Worm (Caenorhabditis elegans) whole organism, L2 larva: ENCODE results near the gene fbxb-84.
"Not testable (repeated sequence)": the region's sequence is repeated elsewhere in the genome, so short reads cannot be mapped to it uniquely, and the experiment has no call there.

Experiments used
- C34F6.9 ChIP-seq: fragments of 150-350 bp; optimal IDR thresholded peaks from 2 replicates; lab custom pipeline; 2014; ENCODE audit warnings: missing biosample characterization, missing genetic modification characterization
- F13H6.1 ChIP-seq: sonication (generic microtip); optimal IDR thresholded peaks from 2 replicates; lab custom pipeline; 2016; ENCODE audit warnings: missing genetic modification characterization, missing compliant biosample characterization
- R02D3.7 ChIP-seq: fragments of 150-350 bp; optimal IDR thresholded peaks from 2 replicates; lab custom pipeline; 2014; ENCODE audit warnings: missing biosample characterization, missing genetic modification characterization
- Y55F3AM.14 ChIP-seq: fragments of 200-800 bp; sonication (Bioruptor generic); optimal IDR thresholded peaks from 2 replicates; lab custom pipeline; 2018; ENCODE audit warnings: mild to moderate bottlenecking, missing genetic modification characterization, missing compliant biosample characterization
- ZK546.5 ChIP-seq: sonication (generic microtip); optimal IDR thresholded peaks from 2 replicates; lab custom pipeline; 2017; ENCODE audit warnings: missing biosample characterization, missing genetic modification characterization
- alr-1 ChIP-seq: fragments of 150-350 bp; optimal IDR thresholded peaks from 2 replicates; lab custom pipeline; 2014; ENCODE audit warnings: missing biosample characterization, missing genetic modification characterization
- aly-2 ChIP-seq: fragments of 150-350 bp; optimal IDR thresholded peaks from 2 replicates; lab custom pipeline; 2014; ENCODE audit warnings: missing biosample characterization, missing genetic modification characterization
- ama-1 ChIP-seq: fragments of 150-350 bp; optimal IDR thresholded peaks from 2 replicates; lab custom pipeline; 2018; ENCODE audit warnings: inconsistent platforms
- ceh-16 ChIP-seq: fragments of 150-350 bp; optimal IDR thresholded peaks from 2 replicates; lab custom pipeline; 2014; ENCODE audit warnings: missing biosample characterization, missing genetic modification characterization
- ceh-82 ChIP-seq: fragments of 150-350 bp; optimal IDR thresholded peaks from 2 replicates; lab custom pipeline; 2014; ENCODE audit warnings: missing biosample characterization, missing genetic modification characterization
- crh-2 ChIP-seq: sonication (generic microtip); optimal IDR thresholded peaks from 2 replicates; lab custom pipeline; 2017; ENCODE audit warnings: missing biosample characterization, missing genetic modification characterization
- egl-27 ChIP-seq: sonication (generic microtip); optimal IDR thresholded peaks from 3 replicates; lab custom pipeline; 2017; ENCODE audit warnings: missing biosample characterization, missing genetic modification reagents, missing genetic modification characterization
- elt-3 ChIP-seq: sonication (generic microtip); optimal IDR thresholded peaks from 2 replicates; lab custom pipeline; 2017; ENCODE audit warnings: missing biosample characterization, missing genetic modification characterization
- fos-1 ChIP-seq: fragments of 150-350 bp; optimal IDR thresholded peaks from 2 replicates; lab custom pipeline; 2014; ENCODE audit warnings: missing biosample characterization, missing genetic modification characterization
- gmeb-1 ChIP-seq: fragments of 150-350 bp; optimal IDR thresholded peaks from 2 replicates; lab custom pipeline; 2014; ENCODE audit warnings: missing biosample characterization, missing genetic modification characterization
- lin-11 ChIP-seq: fragments of 150-350 bp; sonication (generic microtip); optimal IDR thresholded peaks from 2 replicates; lab custom pipeline; 2014; ENCODE audit warnings: missing biosample characterization, missing genetic modification characterization, inconsistent platforms, mixed read lengths
- lin-13 ChIP-seq: fragments of 150-350 bp; optimal IDR thresholded peaks from 2 replicates; lab custom pipeline; 2014; ENCODE audit warnings: missing biosample characterization, missing genetic modification reagents, missing genetic modification characterization
- lin-39 ChIP-seq: fragments of 150-350 bp; optimal IDR thresholded peaks from 2 replicates; lab custom pipeline; 2014; ENCODE audit warnings: missing biosample characterization, missing genetic modification reagents, missing genetic modification characterization
- lsy-2 ChIP-seq, 2 experiments: fragments of 150-350 bp in 1 of 2; sonication (generic microtip) in 1 of 2; optimal IDR thresholded peaks; 2 replicates each; lab custom pipeline; 2014 to 2017; ENCODE audit warnings: missing biosample characterization in 2 of 2, missing genetic modification characterization in 2 of 2
- mab-5 ChIP-seq: fragments of 150-350 bp; optimal IDR thresholded peaks from 2 replicates; lab custom pipeline; 2014; ENCODE audit warnings: missing biosample characterization, missing genetic modification characterization
- mbf-1 ChIP-seq: sonication (generic microtip); optimal IDR thresholded peaks from 2 replicates; lab custom pipeline; 2017; ENCODE audit warnings: missing biosample characterization, missing genetic modification characterization
- nhr-129 ChIP-seq: fragments of 150-350 bp; optimal IDR thresholded peaks from 2 replicates; lab custom pipeline; 2014; ENCODE audit warnings: missing biosample characterization, missing genetic modification characterization
- nhr-21 ChIP-seq: fragments of 150-350 bp; optimal IDR thresholded peaks from 2 replicates; lab custom pipeline; 2014; ENCODE audit warnings: missing biosample characterization, missing genetic modification characterization
- nhr-23 ChIP-seq: fragments of 150-350 bp; optimal IDR thresholded peaks from 2 replicates; lab custom pipeline; 2014; ENCODE audit warnings: missing biosample characterization, missing genetic modification reagents, missing genetic modification characterization
- nhr-77 ChIP-seq: fragments of 150-350 bp; optimal IDR thresholded peaks from 2 replicates; lab custom pipeline; 2014; ENCODE audit warnings: missing biosample characterization, missing genetic modification characterization
- sem-4 ChIP-seq: fragments of 150-350 bp; optimal IDR thresholded peaks from 2 replicates; lab custom pipeline; 2014; ENCODE audit warnings: missing biosample characterization, missing genetic modification reagents, missing genetic modification characterization
- sma-3 ChIP-seq: sonication (generic microtip); optimal IDR thresholded peaks from 2 replicates; lab custom pipeline; 2016; ENCODE audit warnings: missing genetic modification reagents, missing genetic modification characterization, missing compliant biosample characterization
- sma-9 ChIP-seq, 2 experiments: fragments of 150-350 bp in 1 of 2; sonication (generic microtip) in 1 of 2; optimal IDR thresholded peaks; 2 replicates each; lab custom pipeline; 2014 to 2016; ENCODE audit warnings: missing genetic modification characterization in 2 of 2, mild to moderate bottlenecking in 1 of 2, missing biosample characterization in 1 of 2, missing compliant biosample characterization in 1 of 2, missing genetic modification reagents in 1 of 2, moderate library complexity in 1 of 2
- snpc-4 ChIP-seq: fragments of 150-350 bp; optimal IDR thresholded peaks from 2 replicates; lab custom pipeline; 2014; ENCODE audit warnings: missing biosample characterization, missing genetic modification characterization
- unc-39 ChIP-seq: fragments of 150-350 bp; optimal IDR thresholded peaks from 2 replicates; lab custom pipeline; 2014; ENCODE audit warnings: missing biosample characterization, missing genetic modification characterization
- unc-55 ChIP-seq: fragments of 150-350 bp; sonication (generic microtip); optimal IDR thresholded peaks from 3 replicates; lab custom pipeline; 2014; ENCODE audit warnings: missing biosample characterization, missing genetic modification reagents, missing genetic modification characterization
- unc-62 ChIP-seq: fragments of 150-350 bp; optimal IDR thresholded peaks from 2 replicates; lab custom pipeline; 2014; ENCODE audit warnings: missing biosample characterization, missing genetic modification reagents, missing genetic modification characterization
- zag-1 ChIP-seq: fragments of 150-350 bp; optimal IDR thresholded peaks from 2 replicates; lab custom pipeline; 2014; ENCODE audit warnings: missing biosample characterization, missing genetic modification characterization
- ztf-1 ChIP-seq: fragments of 200-800 bp; sonication (Bioruptor generic); conservative IDR thresholded peaks from 2 replicates; pipeline ENCODE4 v1.3.6; 2022; ENCODE audit warnings: missing genetic modification characterization, missing compliant biosample characterization
- ztf-4 ChIP-seq: fragments of 150-350 bp; optimal IDR thresholded peaks from 2 replicates; lab custom pipeline; 2014; ENCODE audit warnings: missing biosample characterization, missing genetic modification characterization

The fbxb-84 gene

ce11 chrIII:117857-118256 is 28.4 kb downstream of the fbxb-84 start:
- TF ChIP-seq sma-3 (GFP tag; lab: Kevin White, UChicago): no peak
- no peak for TF ChIP-seq snpc-4
- TF ChIP-seq mbf-1 (tag; lab: Kevin White, UChicago): no peak
- TF ChIP-seq ztf-1 (GFP tag; lab: Robert Waterston, UW): no peak
- no peak for TF ChIP-seq egl-27 (tag; lab: Kevin White, UChicago)
- no peak for TF ChIP-seq unc-55 (GFP tag; lab: Kevin White, UChicago)
- TF ChIP-seq nhr-129 (tag; lab: Kevin White, UChicago): no peak
- no peak for TF ChIP-seq lin-39 (tag; lab: Kevin White, UChicago)
- no peak for TF ChIP-seq aly-2
- TF ChIP-seq alr-1 (tag; lab: Kevin White, UChicago): no peak
- TF ChIP-seq gmeb-1 (tag; lab: Kevin White, UChicago): no peak
- TF ChIP-seq ceh-16 (tag; lab: Kevin White, UChicago): no peak
- no peak for TF ChIP-seq elt-3

- TF ChIP-seq crh-2 (tag; lab: Kevin White, UChicago) (no peak), sem-4 (tag; lab: Kevin White, UChicago) (no peak)
These were observed 29.1 kb downstream of the fbxb-84 start, which contains the start of gene C29F9.5 for ce11 chrIII:117210-117609. TSS of gene C29F9.5 (plus strand) at chrIII:117510.

- TF ChIP-seq nhr-77 (tag; lab: Kevin White, UChicago) (no peak), ZK546.5 (tag; lab: Kevin White, UChicago) (no peak), nhr-21 (tag; lab: Kevin White, UChicago) (no peak), unc-62 (GFP tag; lab: Kevin White, UChicago) (no peak), fos-1 (no peak), egl-27 (tag; lab: Kevin White, UChicago) (no peak), Y55F3AM.14 (no peak), mab-5 (no peak)
These were observed 31.7 kb downstream of the fbxb-84 start, which contains the start of gene C29F9.6 for ce11 chrIII:114603-115002. TSS of gene C29F9.6 (plus strand) at chrIII:114903.

- TF ChIP-seq C34F6.9 (tag; lab: Kevin White, UChicago); lin-11 (tag; lab: Kevin White, UChicago); sma-3 (GFP tag; lab: Kevin White, UChicago): not testable (repeated sequence)
These were observed 47.4 kb downstream of the fbxb-84 start, which contains the start of gene C29F9.9 for ce11 chrIII:98822-99221. TSS of gene C29F9.9 (minus strand) at chrIII:98922.

ce11 chrIII:97018-97417 is 49.3 kb downstream of the fbxb-84 start, which contains the start of gene C29F9.8:
TSS of gene C29F9.8 (minus strand) at chrIII:97118.
- not testable (repeated sequence) for TF ChIP-seq elt-3; lin-13 (GFP tag; lab: Kevin White, UChicago); R02D3.7

- TF ChIP-seq lsy-2 (tag; optimal IDR thresholded peaks at IDR 0.05; lab: Kevin White, UChicago) (peak; percentile 20 to 54), ceh-82 (no peak), aly-2 (no peak), ztf-4 (no peak), lin-13 (GFP tag; lab: Kevin White, UChicago) (peak; percentile 16), mab-5 (peak; percentile 16), lin-39 (tag; lab: Kevin White, UChicago) (no peak), ama-1 (lab: Kevin White, UChicago) (no peak), nhr-129 (tag; lab: Kevin White, UChicago) (peak; percentile 50), sma-9 (GFP tag; optimal IDR thresholded peaks at IDR 0.05; lab: Kevin White, UChicago) (peak; percentile 35), sma-9 (tag; optimal IDR thresholded peaks at IDR 0.05; lab: Kevin White, UChicago) (no peak), nhr-23 (tag; lab: Kevin White, UChicago) (no peak), unc-39 (tag; lab: Kevin White, UChicago) (no peak), zag-1 (no peak), elt-3 (no peak), R02D3.7 (no peak), C34F6.9 (tag; lab: Kevin White, UChicago) (peak; percentile 20), unc-55 (GFP tag; lab: Kevin White, UChicago) (peak; percentile 24), F13H6.1 (peak; percentile 63), crh-2 (tag; lab: Kevin White, UChicago) (peak; percentile 36)
These were observed 50.1 kb downstream of the fbxb-84 start for ce11 chrIII:96196-96595.
